Worm (Caenorhabditis elegans) whole organism, early embryonic: ENCODE results near the gene srt-22.

Experiments used
- F13C5.2 ChIP-seq: sonication (generic microtip); optimal IDR thresholded peaks from 2 replicates; lab custom pipeline; 2017; ENCODE audit warnings: mild to moderate bottlenecking, missing genetic modification characterization, inconsistent platforms, missing compliant biosample characterization
- aly-1 ChIP-seq: sonication (generic microtip); optimal IDR thresholded peaks from 2 replicates; lab custom pipeline; 2016; ENCODE audit warnings: missing genetic modification characterization, missing compliant biosample characterization
- ama-1 ChIP-seq: fragments of 150-350 bp; optimal IDR thresholded peaks from 2 replicates; lab custom pipeline; 2014
- ceh-13 ChIP-seq: fragments of 200-800 bp; sonication (Bioruptor generic); optimal IDR thresholded peaks from 2 replicates; lab custom pipeline; 2018; ENCODE audit warnings: mild to moderate bottlenecking, missing genetic modification characterization, missing compliant biosample characterization
- ets-7 ChIP-seq: sonication (generic microtip); optimal IDR thresholded peaks from 2 replicates; lab custom pipeline; 2016; ENCODE audit warnings: missing genotype, missing genetic modification characterization, missing compliant biosample characterization
- flt-1 ChIP-seq: fragments of 200-800 bp; sonication (Bioruptor generic); IDR thresholded peaks from 2 replicates; pipeline ENCODE4 v1.3.6; 2022; ENCODE audit warnings: missing genetic modification characterization, missing compliant biosample characterization
- hmbx-1 ChIP-seq: sonication (generic microtip); optimal IDR thresholded peaks from 2 replicates; lab custom pipeline; 2016; ENCODE audit warnings: mild to moderate bottlenecking, missing genetic modification characterization, missing compliant biosample characterization
- hmg-4 ChIP-seq: fragments of 200-800 bp; sonication (Bioruptor generic); optimal IDR thresholded peaks from 2 replicates; lab custom pipeline; 2018; ENCODE audit warnings: mild to moderate bottlenecking, missing genetic modification characterization, missing compliant biosample characterization
- pes-1 ChIP-seq: fragments of 200-800 bp; sonication (Bioruptor generic); IDR thresholded peaks from 2 replicates; pipeline ENCODE4 v1.3.6; 2022; ENCODE audit warnings: missing genetic modification reagents, missing genetic modification characterization, missing compliant biosample characterization
- scrt-1 ChIP-seq: fragments of 200-800 bp; sonication (Bioruptor generic); IDR thresholded peaks from 2 replicates; pipeline ENCODE4 v1.3.6; 2022; ENCODE audit warnings: missing genetic modification characterization, missing compliant biosample characterization
- tbx-11 ChIP-seq: fragments of 200-800 bp; sonication (Bioruptor generic); IDR thresholded peaks from 2 replicates; pipeline ENCODE4 v1.3.6; 2022; ENCODE audit warnings: missing genetic modification characterization, missing compliant biosample characterization
- tbx-37 ChIP-seq: fragments of 200-800 bp; sonication (Bioruptor generic); conservative IDR thresholded peaks from 2 replicates; pipeline ENCODE4 v1.3.6; 2022; ENCODE audit warnings: missing genetic modification reagents, missing genetic modification characterization, missing compliant biosample characterization
- tra-4 ChIP-seq: sonication (generic microtip); optimal IDR thresholded peaks from 2 replicates; lab custom pipeline; 2017; ENCODE audit warnings: missing genetic modification characterization, missing compliant biosample characterization

DNA sequence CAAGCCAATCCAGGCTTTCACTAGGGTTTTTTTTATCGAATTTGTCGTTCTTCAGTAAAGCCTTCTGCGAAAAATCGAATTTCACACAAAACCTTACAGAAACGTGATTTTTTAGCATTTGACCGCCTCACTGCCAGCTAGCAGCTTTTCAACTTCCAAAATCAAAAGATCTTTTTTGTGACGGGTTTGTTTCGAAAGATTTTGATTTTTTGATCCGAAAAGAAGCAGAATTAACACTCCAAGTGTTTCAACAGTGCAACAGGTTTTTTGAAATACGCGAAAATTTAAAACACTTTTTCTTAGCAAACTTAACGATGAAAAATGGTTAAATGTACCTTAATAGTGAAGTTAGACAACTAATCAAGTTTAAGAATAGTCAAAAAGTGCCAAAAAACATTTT is 25.7 kb upstream of the srt-22 start, which contains the start of gene clec-229:
- TF ChIP-seq ama-1 (no peak), hmbx-1 (no peak), ceh-13 (no peak), tra-4 (tag; lab: Kevin White, UChicago) (no peak), hmg-4 (GFP tag; lab: Kevin White, UChicago) (no peak), flt-1 (GFP tag; lab: Robert Waterston, UW) (no peak), F13C5.2 (tag; lab: Kevin White, UChicago) (no peak), scrt-1 (GFP tag; lab: Robert Waterston, UW) (no peak), pes-1 (GFP tag; lab: Robert Waterston, UW) (no peak), aly-1 (tag; lab: Kevin White, UChicago) (no peak), tbx-37 (GFP tag; lab: Robert Waterston, UW) (no peak), ets-7 (no peak), tbx-11 (no peak)
